Worm (Caenorhabditis elegans): Measurements from ENCODE around the gene tric-1B.2.

DNA sequence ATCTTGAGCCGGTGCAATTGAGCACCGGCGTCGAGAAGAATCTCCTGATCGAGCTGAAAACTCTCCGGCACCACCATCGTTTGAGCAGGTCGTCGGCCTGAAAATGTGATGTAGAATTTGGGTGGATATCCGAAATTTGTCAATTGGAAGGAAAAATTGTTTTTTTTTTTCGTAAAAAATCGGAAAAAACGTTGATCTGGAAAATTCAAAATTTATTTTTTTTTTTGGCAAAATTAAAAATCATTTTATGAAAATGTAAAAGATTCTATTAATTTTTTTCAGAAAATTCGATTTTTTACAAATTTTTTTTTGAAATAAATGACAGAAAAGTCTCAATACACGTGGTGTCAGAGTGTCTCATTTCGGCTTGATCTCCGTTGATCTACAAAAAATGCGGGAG lies 13.0 kb downstream of the tric-1B.2 start, which contains the start of gene tric-1B.1:
- TF ChIP-seq nhr-25 (tag; optimal IDR thresholded peaks at IDR 0.05) (no peak), snpc-4 (tag; optimal IDR thresholded peaks at IDR 0.05) (no peak)
